Worm (Caenorhabditis elegans) whole organism, L4 larva: Measurements from ENCODE around the gene lrpc-1.

ENCODE experiments used
- F10B5.3 ChIP-seq: sonication (generic microtip); optimal IDR thresholded peaks from 2 replicates; lab custom pipeline; 2016; ENCODE audit warnings: mild to moderate bottlenecking, missing genetic modification characterization, missing compliant biosample characterization
- F26F4.8 ChIP-seq: fragments of 200-800 bp; sonication (Bioruptor generic); conservative IDR thresholded peaks from 2 replicates; pipeline ENCODE4 v1.3.6; 2022; ENCODE audit warnings: missing genetic modification characterization, missing compliant biosample characterization
- F37D6.2 ChIP-seq: sonication (generic microtip); optimal IDR thresholded peaks from 2 replicates; lab custom pipeline; 2016; ENCODE audit warnings: mild to moderate bottlenecking, missing genetic modification characterization, missing compliant biosample characterization
- F44E2.7 ChIP-seq: fragments of 200-800 bp; sonication (Bioruptor generic); IDR thresholded peaks from 2 replicates; pipeline ENCODE4 v2.1.2; 2022; ENCODE audit warnings: missing genetic modification characterization, missing compliant biosample characterization
- F49E8.2 ChIP-seq: sonication (generic microtip); optimal IDR thresholded peaks from 2 replicates; lab custom pipeline; 2016; ENCODE audit warnings: missing compliant biosample characterization, mild to moderate bottlenecking, missing genetic modification characterization, borderline replicate concordance
- R02D3.7 ChIP-seq: fragments of 150-350 bp; sonication (generic microtip); optimal IDR thresholded peaks from 3 replicates; lab custom pipeline; 2014; ENCODE audit warnings: missing biosample characterization, missing genetic modification characterization
- T20F7.1 ChIP-seq: fragments of 200-800 bp; sonication (Bioruptor generic); optimal IDR thresholded peaks from 2 replicates; lab custom pipeline; 2018; ENCODE audit warnings: mild to moderate bottlenecking, missing genetic modification characterization, missing compliant biosample characterization
- Y48G9A.11 ChIP-seq: fragments of 200-800 bp; sonication (Bioruptor generic); IDR thresholded peaks from 2 replicates; pipeline ENCODE4 v1.3.6; 2022; ENCODE audit warnings: missing genetic modification reagents, missing genetic modification characterization, missing compliant biosample characterization
- Y5F2A.4 ChIP-seq: fragments of 200-800 bp; sonication (Bioruptor generic); optimal IDR thresholded peaks from 2 replicates; lab custom pipeline; 2018; ENCODE audit warnings: mild to moderate bottlenecking, missing genetic modification characterization, missing compliant biosample characterization
- ZK337.2 ChIP-seq: fragments of 200-800 bp; sonication (Bioruptor generic); IDR thresholded peaks from 2 replicates; pipeline ENCODE4 v1.3.6; 2022; ENCODE audit warnings: missing genetic modification reagents, missing genetic modification characterization, missing compliant biosample characterization
- ZK546.5 ChIP-seq, 2 experiments: sonication (generic microtip); optimal IDR thresholded peaks; 2 replicates each; lab custom pipeline; 2017; ENCODE audit warnings: missing biosample characterization in 2 of 2, missing genetic modification characterization in 2 of 2
- arid-1 ChIP-seq: fragments of 200-800 bp; sonication (Bioruptor generic); conservative IDR thresholded peaks from 2 replicates; pipeline ENCODE4 v1.3.6; 2022; ENCODE audit warnings: missing genetic modification reagents, missing genetic modification characterization, missing compliant biosample characterization
- attf-4 ChIP-seq: sonication (generic microtip); optimal IDR thresholded peaks from 3 replicates; lab custom pipeline; 2017; ENCODE audit warnings: missing biosample characterization, missing genetic modification characterization
- ceh-20 ChIP-seq: fragments of 200-800 bp; sonication (Bioruptor generic); IDR thresholded peaks from 2 replicates; pipeline ENCODE4 v1.3.6; 2022; ENCODE audit warnings: missing genetic modification reagents, missing genetic modification characterization, missing compliant biosample characterization
- ceh-32 ChIP-seq: sonication (generic microtip); optimal IDR thresholded peaks from 2 replicates; lab custom pipeline; 2016; ENCODE audit warnings: mild to moderate bottlenecking, missing genetic modification characterization, missing compliant biosample characterization; ENCODE audit not compliant: poor library complexity
- ceh-44 ChIP-seq: fragments of 200-800 bp; sonication (Bioruptor generic); IDR thresholded peaks from 2 replicates; pipeline ENCODE4 v1.3.6; 2022; ENCODE audit warnings: missing genetic modification reagents, missing genetic modification characterization, missing compliant biosample characterization
- ctbp-1 ChIP-seq: fragments of 200-800 bp; sonication (Bioruptor generic); IDR thresholded peaks from 2 replicates; pipeline ENCODE4 v1.3.6; 2022; ENCODE audit warnings: missing genetic modification reagents, missing genetic modification characterization, missing compliant biosample characterization
- daf-12 ChIP-seq: fragments of 150-350 bp; optimal IDR thresholded peaks from 2 replicates; lab custom pipeline; 2014; ENCODE audit warnings: missing biosample characterization, missing genetic modification reagents, missing genetic modification characterization
- daf-19 ChIP-seq: fragments of 200-800 bp; sonication (Bioruptor generic); conservative IDR thresholded peaks from 2 replicates; pipeline ENCODE4 v1.3.6; 2022; ENCODE audit warnings: missing genetic modification characterization, missing compliant biosample characterization
- dmd-6 ChIP-seq: fragments of 200-800 bp; sonication (Bioruptor generic); IDR thresholded peaks from 2 replicates; pipeline ENCODE4 v1.3.6; 2022; ENCODE audit warnings: missing genetic modification reagents, missing genetic modification characterization, missing compliant biosample characterization
- duxl-1 ChIP-seq: sonication (generic microtip); optimal IDR thresholded peaks from 2 replicates; lab custom pipeline; 2016; ENCODE audit warnings: mild to moderate bottlenecking, missing genetic modification characterization, moderate library complexity, missing compliant biosample characterization; ENCODE audit not compliant: poor library complexity
- hif-1 ChIP-seq, 2 experiments: sonication (generic microtip); optimal IDR thresholded peaks; 2 replicates each; lab custom pipeline; 2016 to 2017; ENCODE audit warnings: missing compliant biosample characterization in 2 of 2, missing genetic modification characterization in 2 of 2, missing genetic modification reagents in 2 of 2, missing genotype in 2 of 2, mild to moderate bottlenecking in 1 of 2
- hlh-11 ChIP-seq: fragments of 200-800 bp; sonication (Bioruptor generic); optimal IDR thresholded peaks from 2 replicates; lab custom pipeline; 2018; ENCODE audit warnings: mild to moderate bottlenecking, missing genetic modification characterization, missing compliant biosample characterization
- hlh-30 ChIP-seq: sonication (generic microtip); optimal IDR thresholded peaks from 2 replicates; lab custom pipeline; 2017; ENCODE audit warnings: antibody characterized with exemption, mild to moderate bottlenecking, missing genetic modification characterization, missing compliant biosample characterization; ENCODE audit not compliant: insufficient read depth
- hmg-1.1 ChIP-seq: fragments of 200-800 bp; sonication (Bioruptor generic); IDR thresholded peaks from 2 replicates; pipeline ENCODE4 v1.3.6; 2022; ENCODE audit warnings: missing genetic modification reagents, missing genetic modification characterization, missing compliant biosample characterization
- lim-7 ChIP-seq: fragments of 200-800 bp; sonication (Bioruptor generic); IDR thresholded peaks from 2 replicates; pipeline ENCODE4 v1.3.6; 2022; ENCODE audit warnings: missing genetic modification characterization, missing compliant biosample characterization
- lin-15B ChIP-seq: fragments of 150-350 bp; sonication (generic microtip); optimal IDR thresholded peaks from 3 replicates; lab custom pipeline; 2014; ENCODE audit warnings: missing biosample characterization, missing genetic modification characterization
- lin-29 ChIP-seq: fragments of 200-800 bp; sonication (Bioruptor generic); IDR thresholded peaks from 2 replicates; pipeline ENCODE4 v1.3.6; 2022; ENCODE audit warnings: missing genetic modification reagents, missing genetic modification characterization, missing compliant biosample characterization
- lin-38 ChIP-seq: fragments of 200-800 bp; sonication (Bioruptor generic); IDR thresholded peaks from 2 replicates; pipeline ENCODE4 v1.3.6; 2022; ENCODE audit warnings: missing genetic modification reagents, missing genetic modification characterization, missing compliant biosample characterization
- lir-3 ChIP-seq: sonication (generic microtip); optimal IDR thresholded peaks from 2 replicates; lab custom pipeline; 2016; ENCODE audit warnings: mild to moderate bottlenecking, missing genetic modification characterization, missing compliant biosample characterization
- madf-5 ChIP-seq, 2 experiments: fragments of 200-800 bp; sonication (Bioruptor generic); IDR thresholded peaks; 2 replicates each; pipeline ENCODE4 v1.3.6; 2022; ENCODE audit warnings: missing compliant biosample characterization in 2 of 2, missing genetic modification characterization in 2 of 2
- madf-9 ChIP-seq: fragments of 200-800 bp; sonication (Bioruptor generic); conservative IDR thresholded peaks from 2 replicates; pipeline ENCODE4 v1.3.6; 2022; ENCODE audit warnings: missing genetic modification reagents, missing genetic modification characterization, missing compliant biosample characterization
- mdt-29 ChIP-seq: fragments of 200-800 bp; sonication (Bioruptor generic); IDR thresholded peaks from 2 replicates; pipeline ENCODE4 v1.3.6; 2022; ENCODE audit warnings: missing genetic modification reagents, missing genetic modification characterization, missing compliant biosample characterization
- nhr-25 ChIP-seq: sonication (generic microtip); optimal IDR thresholded peaks from 2 replicates; lab custom pipeline; 2017; ENCODE audit warnings: missing genetic modification characterization, mild to moderate bottlenecking, missing compliant biosample characterization, antibody characterized with exemption, moderate library complexity, borderline replicate concordance; ENCODE audit not compliant: insufficient read depth
- nhr-28 ChIP-seq: fragments of 150-350 bp; optimal IDR thresholded peaks from 2 replicates; lab custom pipeline; 2014; ENCODE audit warnings: missing biosample characterization, missing genetic modification characterization
- nhr-48 ChIP-seq: sonication (generic microtip); optimal IDR thresholded peaks from 2 replicates; lab custom pipeline; 2016; ENCODE audit warnings: mild to moderate bottlenecking, missing genetic modification characterization, missing compliant biosample characterization
- nhr-6 ChIP-seq: fragments of 150-350 bp; optimal IDR thresholded peaks from 2 replicates; lab custom pipeline; 2014; ENCODE audit warnings: missing biosample characterization, missing genetic modification characterization
- nhr-76 ChIP-seq: fragments of 150-350 bp; optimal IDR thresholded peaks from 2 replicates; lab custom pipeline; 2014; ENCODE audit warnings: missing biosample characterization, missing genetic modification characterization
- snpc-1.2 ChIP-seq: fragments of 200-800 bp; sonication (Bioruptor generic); IDR thresholded peaks from 2 replicates; pipeline ENCODE4 v1.3.6; 2022; ENCODE audit warnings: missing genetic modification reagents, missing genetic modification characterization, missing compliant biosample characterization
- snpc-4 ChIP-seq: fragments of 150-350 bp; optimal IDR thresholded peaks from 2 replicates; lab custom pipeline; 2014; ENCODE audit warnings: missing biosample characterization, missing genetic modification characterization
- spr-3 ChIP-seq: fragments of 200-800 bp; sonication (Bioruptor generic); optimal IDR thresholded peaks from 2 replicates; lab custom pipeline; 2018; ENCODE audit warnings: mild to moderate bottlenecking, missing genetic modification characterization, missing compliant biosample characterization
- vab-7 ChIP-seq: fragments of 200-800 bp; sonication (Bioruptor generic); IDR thresholded peaks from 2 replicates; pipeline ENCODE4 v1.3.6; 2022; ENCODE audit warnings: missing genetic modification reagents, missing genetic modification characterization, missing compliant biosample characterization
- zag-1 ChIP-seq: fragments of 150-350 bp; optimal IDR thresholded peaks from 2 replicates; lab custom pipeline; 2014; ENCODE audit warnings: missing biosample characterization, missing genetic modification characterization
- zfp-3 ChIP-seq: fragments of 200-800 bp; sonication (Bioruptor generic); conservative IDR thresholded peaks from 2 replicates; pipeline ENCODE4 v1.3.6; 2022; ENCODE audit warnings: missing genetic modification reagents, missing genetic modification characterization, missing compliant biosample characterization
- zip-2 ChIP-seq: fragments of 150-350 bp; optimal IDR thresholded peaks from 2 replicates; lab custom pipeline; 2014; ENCODE audit warnings: missing biosample characterization, missing genetic modification characterization
- ztf-11 ChIP-seq: fragments of 150-350 bp; optimal IDR thresholded peaks from 2 replicates; lab custom pipeline; 2014; ENCODE audit warnings: missing biosample characterization, missing genetic modification characterization
- ztf-7 ChIP-seq: fragments of 150-350 bp; optimal IDR thresholded peaks from 2 replicates; lab custom pipeline; 2014; ENCODE audit warnings: missing biosample characterization, missing genetic modification characterization

Gene lrpc-1

DNA sequence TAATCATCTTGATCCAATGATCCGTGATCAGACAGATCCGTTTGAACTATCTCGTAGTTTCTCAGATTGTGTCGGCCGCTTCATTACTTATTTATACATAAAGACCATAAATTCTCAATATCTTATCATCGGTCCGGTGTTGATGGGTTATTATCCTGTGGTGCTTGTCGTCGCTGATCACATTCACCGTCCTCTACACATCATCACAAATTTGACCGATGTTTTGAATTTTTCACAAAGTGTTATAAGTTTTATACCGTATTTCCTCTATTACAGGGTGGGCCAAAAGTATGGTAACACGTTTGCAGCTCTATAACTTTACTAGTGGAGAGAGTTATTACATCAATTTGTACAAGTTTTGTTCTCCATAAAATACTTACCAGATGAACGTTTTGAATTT is 25.1 kb downstream of the lrpc-1 start:
- TF ChIP-seq lim-7 = peak; percentile 76
- 0 out of 2 replicates have a peak, but pooled peaks have one; percentile 20 for TF ChIP-seq madf-9 (GFP tag; lab: Robert Waterston, UW)
- TF ChIP-seq snpc-4 = peak; percentile 48
- TF ChIP-seq lin-38 (GFP tag; lab: Robert Waterston, UW) = peak; percentile 70
- TF ChIP-seq F49E8.2 (tag; lab: Kevin White, UChicago) = peak; percentile 34
- TF ChIP-seq snpc-1.2 (GFP tag; lab: Robert Waterston, UW) = peak; percentile 70
- no peak for TF ChIP-seq arid-1
- TF ChIP-seq F44E2.7 (GFP tag; lab: Robert Waterston, UW) = no peak
- peak; percentile 85 for TF ChIP-seq ceh-44 (GFP tag; lab: Robert Waterston, UW)
- TF ChIP-seq ceh-20 (GFP tag; lab: Robert Waterston, UW) = no peak
- TF ChIP-seq ceh-32 (tag; lab: Kevin White, UChicago) = no peak
- TF ChIP-seq ZK546.5 (tag; optimal IDR thresholded peaks at IDR 0.05; lab: Kevin White, UChicago) = no peak
- TF ChIP-seq zfp-3 = 0 out of 2 replicates have a peak, but pooled peaks have one; percentile 29
- peak; percentile 47; the same call in 1 of the 2 replicates for TF ChIP-seq Y48G9A.11 (GFP tag; lab: Robert Waterston, UW)
- 0 out of 2 replicates have a peak, but pooled peaks have one; percentile 62 for TF ChIP-seq F26F4.8 (GFP tag; lab: Robert Waterston, UW)

ce11 chrV:5587042-5587441 is 26.0 kb downstream of the lrpc-1 start:
- TF ChIP-seq ztf-7 (tag; lab: Kevin White, UChicago) = no peak
- no peak for TF ChIP-seq attf-4 (tag; lab: Kevin White, UChicago)
- TF ChIP-seq ctbp-1 (GFP tag; lab: Robert Waterston, UW) = no peak
- no peak for TF ChIP-seq lim-7
- no peak for TF ChIP-seq zag-1
- peak; percentile 1 for TF ChIP-seq nhr-48 (tag; lab: Kevin White, UChicago)
- TF ChIP-seq T20F7.1 (GFP tag; lab: Kevin White, UChicago) = peak; percentile 14
- no peak for TF ChIP-seq nhr-6
- no peak for TF ChIP-seq R02D3.7
- 0 out of 2 replicates have a peak, but pooled peaks have one; percentile 28 for TF ChIP-seq ZK337.2 (GFP tag; lab: Robert Waterston, UW)
- TF ChIP-seq spr-3 (GFP tag; lab: Kevin White, UChicago) = peak; percentile 20
- no peak for TF ChIP-seq daf-19 (GFP tag; lab: Robert Waterston, UW)
- TF ChIP-seq F44E2.7 (GFP tag; lab: Robert Waterston, UW) = no peak
- no peak for TF ChIP-seq Y5F2A.4 (GFP tag; lab: Kevin White, UChicago)
- no peak for TF ChIP-seq ztf-11 (tag; lab: Kevin White, UChicago)
- no peak for TF ChIP-seq zfp-3
- TF ChIP-seq nhr-25 (tag; lab: Kevin White, UChicago) = no peak
- TF ChIP-seq lin-15B (tag; lab: Kevin White, UChicago) = no peak
- TF ChIP-seq duxl-1 (tag; lab: Kevin White, UChicago) = no peak
- TF ChIP-seq nhr-76 (tag; lab: Kevin White, UChicago) = no peak
- TF ChIP-seq nhr-28 (tag; lab: Kevin White, UChicago) = no peak
- TF ChIP-seq F37D6.2 = no peak
- no peak for TF ChIP-seq mdt-29 (GFP tag; lab: Robert Waterston, UW)
- 0 out of 4 replicates have a peak, but pooled peaks of 1 of the 2 experiments have one; percentile 27 for TF ChIP-seq madf-5 (GFP tag; IDR thresholded peaks at IDR 0.05; lab: Robert Waterston, UW)
- TF ChIP-seq hmg-1.1 (GFP tag; lab: Robert Waterston, UW) = 0 out of 2 replicates have a peak, but pooled peaks have one; percentile 52
- TF ChIP-seq ZK546.5 (tag; optimal IDR thresholded peaks at IDR 0.05; lab: Kevin White, UChicago) = no peak
- no peak for TF ChIP-seq daf-12 (tag; lab: Kevin White, UChicago)
- no peak; the same call in 1 of the 2 replicates for TF ChIP-seq ceh-20 (GFP tag; lab: Robert Waterston, UW)
- no peak for TF ChIP-seq vab-7 (GFP tag; lab: Robert Waterston, UW)
- TF ChIP-seq hlh-30 = peak; percentile 51
- peak; percentile 20 for TF ChIP-seq hlh-11 (tag; lab: Kevin White, UChicago)
- TF ChIP-seq F49E8.2 (tag; lab: Kevin White, UChicago) = no peak
- no peak for TF ChIP-seq lin-29 (GFP tag; lab: Robert Waterston, UW)
- TF ChIP-seq hif-1 (tag; optimal IDR thresholded peaks at IDR 0.05; lab: Kevin White, UChicago) = peak in 1 of 2 experiments; percentile 34
- peak; percentile 28; the same call in 1 of the 2 replicates for TF ChIP-seq ceh-44 (GFP tag; lab: Robert Waterston, UW)
- no peak for TF ChIP-seq F10B5.3
- TF ChIP-seq zip-2 = peak; percentile 97
- peak; percentile 34; the same call in 1 of the 2 replicates for TF ChIP-seq dmd-6 (GFP tag; lab: Robert Waterston, UW)
- no peak for TF ChIP-seq lir-3 (tag; lab: Kevin White, UChicago)
